Fruit fly (Drosophila melanogaster): Measurements from ENCODE around the gene MED11.

MED11 gene

dm6 chr3L:18742935-18743466 is 2.7 kb upstream of the MED11 start (continued):
- peak; percentile 80 for TF ChIP-seq CG14860 (GFP tag; IDR thresholded peaks at IDR 0.05; ENCODE audit: partially characterized antibody)
- TF ChIP-seq CG18764 (GFP tag; optimal IDR thresholded peaks at IDR 0.05): no peak
- TF ChIP-seq gsb-n (tag; optimal IDR thresholded peaks at IDR 0.05): no peak
- TF ChIP-seq NC2α (GFP tag; optimal IDR thresholded peaks at IDR 0.05): no peak
- TF ChIP-seq Atf6 (GFP tag; IDR thresholded peaks at IDR 0.05): no peak
- TF ChIP-seq D (optimal IDR thresholded peaks at IDR 0.05): no peak
- TF ChIP-seq D (GFP tag; optimal IDR thresholded peaks at IDR 0.05): no peak
- no peak for TF ChIP-seq dysf (GFP tag; IDR thresholded peaks at IDR 0.05)
- no peak for TF ChIP-seq Mrtf (GFP tag; IDR thresholded peaks at IDR 0.05)
- no peak for TF ChIP-seq Dip2 (GFP tag; IDR thresholded peaks at IDR 0.05)
- no peak for TF ChIP-seq kay (GFP tag; optimal IDR thresholded peaks at IDR 0.05)
- TF ChIP-seq CG9797 (GFP tag; optimal IDR thresholded peaks at IDR 0.05): no peak
- TF ChIP-seq pb (GFP tag; optimal IDR thresholded peaks at IDR 0.05): no peak
- TF ChIP-seq CG7357 (GFP tag; IDR thresholded peaks at IDR 0.05): no peak
- no peak for TF ChIP-seq Nf-YC (tag; optimal IDR thresholded peaks at IDR 0.05)
- no peak for TF ChIP-seq CG2678 (tag; optimal IDR thresholded peaks at IDR 0.05)
- TF ChIP-seq CrebB (tag; optimal IDR thresholded peaks at IDR 0.05): no peak
- no peak for TF ChIP-seq Nf-YA (GFP tag; IDR thresholded peaks at IDR 0.05)
- no peak for TF ChIP-seq tin (GFP tag; optimal IDR thresholded peaks at IDR 0.05)
- no peak for TF ChIP-seq esg (GFP tag; conservative IDR thresholded peaks at IDR 0.05)
- TF ChIP-seq Oaz (GFP tag; IDR thresholded peaks at IDR 0.05): no peak
- TF ChIP-seq Deaf1 (tag; optimal IDR thresholded peaks at IDR 0.05): no peak
- no peak for TF ChIP-seq B-H2 (GFP tag; optimal IDR thresholded peaks at IDR 0.05)
- no peak for TF ChIP-seq CG31224 (GFP tag; IDR thresholded peaks at IDR 0.05)
- TF ChIP-seq CG1603 (tag; optimal IDR thresholded peaks at IDR 0.05): no peak
- peak; percentile 37 for TF ChIP-seq sna (GFP tag; IDR thresholded peaks at IDR 0.05; ENCODE audit: partially characterized antibody)
- TF ChIP-seq Scr (GFP tag; IDR thresholded peaks at IDR 0.05; ENCODE audit: partially characterized antibody): peak; percentile 38; the same call in 1 of the 2 replicates
- no peak for TF ChIP-seq Dref (GFP tag; IDR thresholded peaks at IDR 0.05)
- no peak for TF ChIP-seq CG30020 (tag; optimal IDR thresholded peaks at IDR 0.05)
- no peak for TF ChIP-seq oc (tag; optimal IDR thresholded peaks at IDR 0.05)
- no peak for TF ChIP-seq Sox102F (GFP tag; optimal IDR thresholded peaks at IDR 0.05)
- no peak for TF ChIP-seq toy (GFP tag; IDR thresholded peaks at IDR 0.05)
- peak; percentile 29; the same call in 1 of the 2 replicates for TF ChIP-seq inv (GFP tag; IDR thresholded peaks at IDR 0.05; ENCODE audit: partially characterized antibody)
- peak; percentile 89 for TF ChIP-seq HLH4C (GFP tag; IDR thresholded peaks at IDR 0.05; ENCODE audit: partially characterized antibody)
- TF ChIP-seq D19B (GFP tag; optimal IDR thresholded peaks at IDR 0.05): peak; percentile 59
- TF ChIP-seq scrt (GFP tag; optimal IDR thresholded peaks at IDR 0.05): no peak
- no peak for TF ChIP-seq ci (GFP tag; IDR thresholded peaks at IDR 0.05)
- no peak for TF ChIP-seq sima (GFP tag; optimal IDR thresholded peaks at IDR 0.05)
- no peak for TF ChIP-seq gt (GFP tag; IDR thresholded peaks at IDR 0.05)
- no peak for TF ChIP-seq CG8089 (GFP tag; optimal IDR thresholded peaks at IDR 0.05)
- no peak for TF ChIP-seq ken (GFP tag; IDR thresholded peaks at IDR 0.05)
- no peak for TF ChIP-seq CG10959 (GFP tag; IDR thresholded peaks at IDR 0.05)
- TF ChIP-seq Bdp1 (GFP tag; optimal IDR thresholded peaks at IDR 0.05): no peak
- TF ChIP-seq CG2116 (GFP tag; optimal IDR thresholded peaks at IDR 0.05): no peak
- TF ChIP-seq da (GFP tag; optimal IDR thresholded peaks at IDR 0.05): no peak
- no peak for TF ChIP-seq Lhr (GFP tag; optimal IDR thresholded peaks at IDR 0.05)
- 0 out of 3 replicates have a peak, but pooled peaks have one; percentile 9 for TF ChIP-seq Doc3 (GFP tag; IDR thresholded peaks at IDR 0.05; ENCODE audit: partially characterized antibody)
- no peak for TF ChIP-seq CG4282 (GFP tag; optimal IDR thresholded peaks at IDR 0.05)
- no peak for TF ChIP-seq Chrac-16 (GFP tag; optimal IDR thresholded peaks at IDR 0.05)
- TF ChIP-seq mld (GFP tag; IDR thresholded peaks at IDR 0.05; ENCODE audit: partially characterized antibody): peak; percentile 66; the same call in 1 of the 3 replicates
- no peak for TF ChIP-seq al (GFP tag; IDR thresholded peaks at IDR 0.05)
- no peak for TF ChIP-seq CG10462 (GFP tag; optimal IDR thresholded peaks at IDR 0.05)
